Fruit fly (Drosophila melanogaster): ENCODE data around the gene CG9839.

Gene CG9839

DNA sequence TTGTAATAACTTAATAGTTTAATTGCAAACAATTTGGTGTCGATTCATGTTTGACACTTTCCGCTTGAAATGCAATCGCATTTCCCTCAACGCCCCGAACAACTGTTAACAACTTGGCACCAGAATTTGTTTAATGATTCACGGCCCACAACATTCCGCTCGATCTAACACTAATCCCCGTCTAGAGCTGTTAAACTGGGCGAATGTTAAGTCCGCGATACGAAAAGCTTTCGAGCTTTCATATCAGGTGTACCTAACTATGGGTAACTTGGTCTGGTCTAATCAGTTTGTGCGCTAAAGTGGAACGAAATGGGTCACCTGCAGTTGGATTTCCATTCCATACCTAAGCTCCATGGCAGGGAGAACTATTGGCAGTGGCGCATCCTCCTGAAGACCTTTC is 32.5 kb downstream of the CG9839 start, which contains the start of gene CG34301:
Gene CG34301, plus strand, starts transcription at position 301 of the 400 bp plus-strand sequence.
- TF ChIP-seq fd96Ca (GFP tag; IDR thresholded peaks at IDR 0.05): no peak
- TF ChIP-seq EcR (GFP tag; optimal IDR thresholded peaks at IDR 0.05): no peak
- no peak for TF ChIP-seq CG4496 (GFP tag; IDR thresholded peaks at IDR 0.05)
- TF ChIP-seq CG14655 (GFP tag; optimal IDR thresholded peaks at IDR 0.05): no peak
- TF ChIP-seq CG12605 (GFP tag; IDR thresholded peaks at IDR 0.05): no peak
- no peak for TF ChIP-seq CG17806 (tag; optimal IDR thresholded peaks at IDR 0.05)
- TF ChIP-seq CG10348 (GFP tag; IDR thresholded peaks at IDR 0.05): no peak
- TF ChIP-seq CG8301 (tag; optimal IDR thresholded peaks at IDR 0.05): no peak
- TF ChIP-seq gl (tag; optimal IDR thresholded peaks at IDR 0.05): no peak
- no peak for TF ChIP-seq Pif1B (GFP tag; optimal IDR thresholded peaks at IDR 0.05)
- TF ChIP-seq CG15710 (tag; optimal IDR thresholded peaks at IDR 0.05): no peak
- no peak for TF ChIP-seq rn (GFP tag; IDR thresholded peaks at IDR 0.05)
- no peak for TF ChIP-seq CG13204 (GFP tag; optimal IDR thresholded peaks at IDR 0.05)
- no peak for TF ChIP-seq CG8159 (tag; optimal IDR thresholded peaks at IDR 0.05)

DNA sequence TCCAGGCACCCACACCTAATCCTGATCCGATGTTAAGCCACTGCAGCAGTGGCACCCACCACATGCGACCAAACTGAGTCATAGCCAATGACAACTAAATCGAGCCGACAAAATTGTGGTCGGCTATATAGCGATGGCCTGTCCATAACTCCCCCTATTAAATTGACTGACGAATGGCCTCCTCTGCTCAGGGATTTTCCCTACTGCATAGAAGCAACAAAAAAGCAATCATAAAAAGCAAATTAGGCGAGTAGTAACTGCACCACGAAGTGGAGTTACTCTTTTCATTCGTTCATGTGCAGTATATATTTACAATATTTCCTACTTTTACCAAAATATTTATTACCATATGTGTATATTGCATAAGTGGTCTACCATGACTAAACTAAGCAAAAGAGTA is 33.0 kb downstream of the CG9839 start, which contains the start of gene CG13318:
Gene CG13318, minus strand, starts transcription at position 101 of the 400 bp plus-strand sequence.
- TF ChIP-seq CG8159 (tag; optimal IDR thresholded peaks at IDR 0.05) (no peak), D1 (tag; optimal IDR thresholded peaks at IDR 0.05) (no peak), fd96Ca (GFP tag; IDR thresholded peaks at IDR 0.05) (no peak), CG10348 (GFP tag; IDR thresholded peaks at IDR 0.05) (no peak), CG17806 (tag; optimal IDR thresholded peaks at IDR 0.05) (no peak), CG34367 (tag; optimal IDR thresholded peaks at IDR 0.05) (no peak), EcR (GFP tag; optimal IDR thresholded peaks at IDR 0.05) (no peak), rn (GFP tag; IDR thresholded peaks at IDR 0.05) (no peak), CG12605 (GFP tag; IDR thresholded peaks at IDR 0.05) (no peak), CG15710 (tag; optimal IDR thresholded peaks at IDR 0.05) (no peak), CG32121 (GFP tag; IDR thresholded peaks at IDR 0.05) (no peak), Pif1B (GFP tag; optimal IDR thresholded peaks at IDR 0.05) (no peak), CG4496 (GFP tag; IDR thresholded peaks at IDR 0.05) (no peak), CG13204 (GFP tag; optimal IDR thresholded peaks at IDR 0.05) (no peak), Snoo (tag; optimal IDR thresholded peaks at IDR 0.05) (no peak)

DNA sequence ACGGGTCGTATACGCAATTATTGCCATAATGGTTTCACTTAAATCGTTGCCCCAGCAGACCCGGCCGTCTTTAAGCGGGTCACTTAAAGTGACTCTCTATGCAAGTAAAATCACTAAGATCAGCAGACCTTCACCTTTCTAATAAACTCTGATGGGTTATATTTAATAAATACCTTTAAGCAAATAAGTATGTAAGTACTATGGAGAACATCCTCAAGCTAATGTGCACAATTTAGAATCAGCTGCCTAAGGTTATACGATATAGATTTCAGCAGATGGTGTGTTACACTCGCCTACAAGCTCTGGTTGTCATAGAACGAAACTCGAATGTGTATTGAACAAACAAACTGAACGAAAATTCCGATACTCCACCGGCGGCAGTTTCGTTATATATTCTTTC is 36.5 kb downstream of the CG9839 start, which contains the start of gene CG8236:
Gene CG8236, plus strand, starts transcription at position 301 of the 400 bp plus-strand sequence.
- TF ChIP-seq CG8301 (tag; optimal IDR thresholded peaks at IDR 0.05) (no peak), CG9948 (tag; optimal IDR thresholded peaks at IDR 0.05) (no peak), EcR (GFP tag; optimal IDR thresholded peaks at IDR 0.05) (no peak), CG13204 (GFP tag; optimal IDR thresholded peaks at IDR 0.05) (no peak), CG15710 (tag; optimal IDR thresholded peaks at IDR 0.05) (no peak), gl (tag; optimal IDR thresholded peaks at IDR 0.05) (no peak), Pif1B (GFP tag; optimal IDR thresholded peaks at IDR 0.05) (no peak), Snoo (tag; optimal IDR thresholded peaks at IDR 0.05) (no peak), CG14655 (GFP tag; optimal IDR thresholded peaks at IDR 0.05) (no peak), CG10348 (GFP tag; IDR thresholded peaks at IDR 0.05) (no peak), CG17806 (tag; optimal IDR thresholded peaks at IDR 0.05) (no peak), Ets98B (GFP tag; IDR thresholded peaks at IDR 0.05) (no peak), CG12605 (GFP tag; IDR thresholded peaks at IDR 0.05) (no peak)

DNA sequence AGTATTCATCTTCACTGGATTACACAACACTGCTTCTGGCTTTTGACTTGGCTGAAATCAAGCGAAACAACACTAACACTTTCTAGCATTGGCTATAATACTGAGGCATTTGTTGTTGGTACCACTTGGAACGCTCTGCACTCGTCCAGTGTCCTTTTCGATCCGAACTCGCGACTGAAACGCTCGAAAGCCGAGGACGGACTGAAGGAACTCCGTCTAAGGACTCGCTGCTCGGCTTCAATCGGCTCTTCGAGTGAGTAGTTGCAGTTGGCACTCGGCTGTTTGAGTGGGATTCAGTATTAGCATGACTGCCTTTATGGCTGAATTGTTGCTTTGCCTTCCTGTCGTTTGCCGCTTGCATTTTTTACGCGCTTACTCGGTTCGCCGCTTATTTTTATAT is 37.6 kb downstream of the CG9839 start, which contains the start of the genes CG34135 and CG11768:
Gene CG34135, minus strand, starts transcription at position 194 of the 400 bp plus-strand sequence.
Gene CG11768, minus strand, starts transcription at position 203 of the 400 bp plus-strand sequence.
- no peak for TF ChIP-seq CG17806 (tag; optimal IDR thresholded peaks at IDR 0.05)
- no peak for TF ChIP-seq CG13204 (GFP tag; optimal IDR thresholded peaks at IDR 0.05)
- no peak for TF ChIP-seq CG15710 (tag; optimal IDR thresholded peaks at IDR 0.05)
- TF ChIP-seq CG8159 (tag; optimal IDR thresholded peaks at IDR 0.05): no peak
- no peak for TF ChIP-seq CG12605 (GFP tag; IDR thresholded peaks at IDR 0.05)
- no peak for TF ChIP-seq CG34367 (tag; optimal IDR thresholded peaks at IDR 0.05)
- TF ChIP-seq CG32121 (GFP tag; IDR thresholded peaks at IDR 0.05): no peak
- TF ChIP-seq Pif1B (GFP tag; optimal IDR thresholded peaks at IDR 0.05): no peak
- TF ChIP-seq CG14655 (GFP tag; optimal IDR thresholded peaks at IDR 0.05): no peak
- no peak for TF ChIP-seq rn (GFP tag; IDR thresholded peaks at IDR 0.05)
- TF ChIP-seq fd96Ca (GFP tag; IDR thresholded peaks at IDR 0.05): no peak
- TF ChIP-seq gl (tag; optimal IDR thresholded peaks at IDR 0.05): no peak
- no peak for TF ChIP-seq Ets98B (GFP tag; IDR thresholded peaks at IDR 0.05)
- TF ChIP-seq EcR (GFP tag; optimal IDR thresholded peaks at IDR 0.05): no peak
- no peak for TF ChIP-seq CG9948 (tag; optimal IDR thresholded peaks at IDR 0.05)
- TF ChIP-seq Snoo (tag; optimal IDR thresholded peaks at IDR 0.05): no peak
- no peak for TF ChIP-seq CG8301 (tag; optimal IDR thresholded peaks at IDR 0.05)
- TF ChIP-seq CG10348 (GFP tag; IDR thresholded peaks at IDR 0.05): no peak
- TF ChIP-seq Pif1A (GFP tag; optimal IDR thresholded peaks at IDR 0.05): no peak
- no peak for TF ChIP-seq D1 (tag; optimal IDR thresholded peaks at IDR 0.05)

All from whole organism, pupa.